Fruit fly (Drosophila melanogaster) whole organism, embryonic: ENCODE results near the gene CG4661.

ENCODE experiments used
- Blimp-1 ChIP-seq: fragments of 200-800 bp; sonication (Bioruptor generic); optimal IDR thresholded peaks from 3 replicates; lab custom pipeline; 2018; ENCODE audit warnings: missing biosample characterization, missing genetic modification characterization, mild to moderate bottlenecking, moderate library complexity, missing genetic modification reagents
- CG10959 ChIP-seq: fragments of 200-800 bp; sonication (Bioruptor generic); IDR thresholded peaks from 2 replicates; pipeline ENCODE4 v1.3.6; 2022; ENCODE audit warnings: missing biosample characterization, missing genetic modification characterization
- CG12744 ChIP-seq: fragments of 200-800 bp; sonication (Bioruptor generic); optimal IDR thresholded peaks from 2 replicates; lab custom pipeline; 2016; ENCODE audit warnings: missing biosample characterization, missing genetic modification characterization
- CG13123 ChIP-seq: fragments of 200-800 bp; sonication (Bioruptor generic); optimal IDR thresholded peaks from 2 replicates; lab custom pipeline; 2016; ENCODE audit warnings: missing biosample characterization, missing genetic modification characterization
- CG13624 ChIP-seq: fragments of 200-800 bp; sonication (Bioruptor generic); optimal IDR thresholded peaks from 2 replicates; lab custom pipeline; 2016; ENCODE audit warnings: missing biosample characterization, missing genetic modification characterization
- CG15073 ChIP-seq: fragments of 200-800 bp; sonication (Bioruptor generic); optimal IDR thresholded peaks from 2 replicates; lab custom pipeline; 2016; ENCODE audit warnings: missing biosample characterization, missing genetic modification characterization
- CG17361 ChIP-seq: fragments of 200-800 bp; sonication (Bioruptor generic); IDR thresholded peaks from 3 replicates; pipeline ENCODE4 v1.3.6; 2022; ENCODE audit warnings: missing biosample characterization, missing genetic modification characterization
- CG1832 ChIP-seq: fragments of 200-800 bp; sonication (Bioruptor generic); optimal IDR thresholded peaks from 2 replicates; lab custom pipeline; 2017; ENCODE audit warnings: missing biosample characterization, mild to moderate bottlenecking, missing genetic modification characterization, inconsistent platforms
- CG4328 ChIP-seq: fragments of 200-800 bp; sonication (Bioruptor generic); optimal IDR thresholded peaks from 3 replicates; lab custom pipeline; 2017; ENCODE audit warnings: missing biosample characterization, missing genetic modification reagents, missing genetic modification characterization
- CG4707 ChIP-seq: fragments of 200-800 bp; sonication (Bioruptor generic); optimal IDR thresholded peaks from 2 replicates; lab custom pipeline; 2018; ENCODE audit warnings: missing biosample characterization, mild to moderate bottlenecking, missing genetic modification characterization, moderate library complexity
- CG4854 ChIP-seq: fragments of 200-800 bp; sonication (Bioruptor generic); optimal IDR thresholded peaks from 2 replicates; lab custom pipeline; 2016; ENCODE audit warnings: missing biosample characterization, missing genetic modification characterization, inconsistent platforms
- CG5180 ChIP-seq: fragments of 200-800 bp; sonication (Bioruptor generic); optimal IDR thresholded peaks from 3 replicates; lab custom pipeline; 2017; ENCODE audit warnings: missing biosample characterization, missing genetic modification characterization, mild to moderate bottlenecking, moderate library complexity, missing genetic modification reagents
- CG5245 ChIP-seq: fragments of 200-800 bp; sonication (Bioruptor generic); optimal IDR thresholded peaks from 3 replicates; lab custom pipeline; 2016; ENCODE audit warnings: missing biosample characterization, missing genetic modification characterization
- CG6791 ChIP-seq: fragments of 200-800 bp; sonication (Bioruptor generic); IDR thresholded peaks from 3 replicates; pipeline ENCODE4 v1.3.6; 2022; ENCODE audit warnings: missing biosample characterization, missing genetic modification characterization; ENCODE audit not compliant: partially characterized antibody
- CG8944 ChIP-seq: fragments of 200-800 bp; sonication (Bioruptor generic); optimal IDR thresholded peaks from 3 replicates; lab custom pipeline; 2016; ENCODE audit warnings: missing biosample characterization, missing genetic modification characterization
- CG9727 ChIP-seq: fragments of 200-800 bp; sonication (Bioruptor generic); optimal IDR thresholded peaks from 3 replicates; lab custom pipeline; 2017; ENCODE audit warnings: missing biosample characterization, mild to moderate bottlenecking, missing genetic modification characterization
- CkIIα-i1 ChIP-seq: fragments of 200-800 bp; sonication (Bioruptor generic); IDR thresholded peaks from 2 replicates; pipeline ENCODE4 v1.3.6; 2022; ENCODE audit warnings: missing biosample characterization, missing genetic modification characterization
- D19A ChIP-seq: fragments of 200-800 bp; optimal IDR thresholded peaks from 3 replicates; lab custom pipeline; 2019; ENCODE audit warnings: missing biosample characterization, mild to moderate bottlenecking, missing genetic modification characterization, moderate library complexity
- Dip2 ChIP-seq: fragments of 200-800 bp; sonication (Bioruptor generic); IDR thresholded peaks from 2 replicates; pipeline ENCODE4 v1.3.6; 2022; ENCODE audit warnings: missing biosample characterization, missing genetic modification characterization
- Dp ChIP-seq: fragments of 200-800 bp; sonication (Bioruptor generic); optimal IDR thresholded peaks from 2 replicates; lab custom pipeline; 2018; ENCODE audit warnings: missing biosample characterization, mild to moderate bottlenecking, missing genetic modification characterization, moderate library complexity
- E2f2 ChIP-seq: fragments of 200-800 bp; sonication (Bioruptor generic); IDR thresholded peaks from 2 replicates; pipeline ENCODE4 v1.3.6; 2022; ENCODE audit warnings: missing biosample characterization, missing genetic modification characterization
- Eip74EF ChIP-seq, 2 experiments: fragments of 200-800 bp in 1 of 2; fragments of >200 bp in 1 of 2; sonication (Bioruptor generic) in 1 of 2; optimal IDR thresholded peaks; 2 replicates each; lab custom pipeline; 2017 to 2019; ENCODE audit warnings: missing biosample characterization in 2 of 2, missing genetic modification characterization in 2 of 2, mild to moderate bottlenecking in 1 of 2, moderate library complexity in 1 of 2
- GATAe ChIP-seq: fragments of 200-800 bp; sonication (Bioruptor generic); conservative IDR thresholded peaks from 2 replicates; pipeline ENCODE4 v1.3.6; 2022; ENCODE audit warnings: missing biosample characterization, missing genetic modification characterization
- Gug ChIP-seq: fragments of 200-800 bp; sonication (Bioruptor generic); IDR thresholded peaks from 4 replicates; pipeline ENCODE4 v1.3.6; 2022; ENCODE audit warnings: missing biosample characterization, missing genetic modification characterization
- H2.0 ChIP-seq: fragments of 200-800 bp; sonication (Bioruptor generic); IDR thresholded peaks from 2 replicates; pipeline ENCODE4 v1.3.6; 2022; ENCODE audit warnings: missing biosample characterization, missing genetic modification characterization
- HHEX ChIP-seq: fragments of 200-800 bp; sonication (Bioruptor generic); optimal IDR thresholded peaks from 3 replicates; lab custom pipeline; 2017; ENCODE audit warnings: missing biosample characterization, mild to moderate bottlenecking, missing genetic modification characterization, missing genetic modification reagents
- Hey ChIP-seq: fragments of 200-800 bp; sonication (Bioruptor generic); optimal IDR thresholded peaks from 3 replicates; lab custom pipeline; 2018; ENCODE audit warnings: missing biosample characterization, mild to moderate bottlenecking, missing genetic modification characterization
- HmgD ChIP-seq: fragments of 200-800 bp; sonication (Bioruptor generic); optimal IDR thresholded peaks from 3 replicates; lab custom pipeline; 2016; ENCODE audit warnings: missing biosample characterization, missing genetic modification characterization
- Hmx ChIP-seq: fragments of 200-800 bp; sonication (Bioruptor generic); optimal IDR thresholded peaks from 2 replicates; lab custom pipeline; 2016; ENCODE audit warnings: missing biosample characterization, missing genetic modification characterization
- MBD-R2 ChIP-seq: fragments of 200-800 bp; sonication (Bioruptor generic); IDR thresholded peaks from 2 replicates; pipeline ENCODE4 v1.3.6; 2022; ENCODE audit warnings: missing biosample characterization, missing genetic modification characterization
- Meics ChIP-seq: fragments of 200-800 bp; sonication (Bioruptor generic); optimal IDR thresholded peaks from 2 replicates; lab custom pipeline; 2017; ENCODE audit warnings: missing biosample characterization, mild to moderate bottlenecking, missing genetic modification characterization
- Mes4 ChIP-seq: fragments of 200-800 bp; sonication (Bioruptor generic); optimal IDR thresholded peaks from 2 replicates; lab custom pipeline; 2016; ENCODE audit warnings: missing biosample characterization, missing genetic modification characterization
- PHDP ChIP-seq: fragments of 200-800 bp; sonication (Bioruptor generic); optimal IDR thresholded peaks from 3 replicates; lab custom pipeline; 2018; ENCODE audit warnings: missing biosample characterization, mild to moderate bottlenecking, missing genetic modification characterization, moderate library complexity
- Rfx ChIP-seq: fragments of 200-800 bp; sonication (Bioruptor generic); IDR thresholded peaks from 2 replicates; pipeline ENCODE4 v1.3.6; 2022; ENCODE audit warnings: missing biosample characterization, missing genetic modification characterization
- TFAM ChIP-seq: fragments of 200-800 bp; sonication (Bioruptor generic); optimal IDR thresholded peaks from 2 replicates; lab custom pipeline; 2017; ENCODE audit warnings: missing biosample characterization, missing genetic modification characterization, inconsistent platforms
- Xrp1 ChIP-seq: fragments of 200-800 bp; sonication (Bioruptor generic); IDR thresholded peaks from 2 replicates; pipeline ENCODE4 v1.3.6; 2022; ENCODE audit warnings: missing biosample characterization, missing genetic modification characterization
- ap ChIP-seq: fragments of 200-800 bp; sonication (Bioruptor generic); IDR thresholded peaks from 2 replicates; pipeline ENCODE4 v1.3.6; 2022; ENCODE audit warnings: missing biosample characterization, missing genetic modification characterization
- ato ChIP-seq: fragments of 200-800 bp; sonication (Bioruptor generic); IDR thresholded peaks from 2 replicates; pipeline ENCODE4 v1.3.6; 2022; ENCODE audit warnings: missing biosample characterization, missing genetic modification characterization; ENCODE audit not compliant: partially characterized antibody
- cas ChIP-seq: fragments of 200-800 bp; sonication (Bioruptor generic); IDR thresholded peaks from 2 replicates; pipeline ENCODE4 v1.3.6; 2022; ENCODE audit warnings: missing biosample characterization, missing genetic modification characterization
- cwo ChIP-seq: fragments of 200-800 bp; sonication (Bioruptor generic); optimal IDR thresholded peaks from 3 replicates; lab custom pipeline; 2017; ENCODE audit warnings: missing biosample characterization, missing genetic modification characterization, mild to moderate bottlenecking, moderate library complexity, missing genetic modification reagents
- grn ChIP-seq: fragments of 200-800 bp; sonication (Bioruptor generic); optimal IDR thresholded peaks from 3 replicates; lab custom pipeline; 2017; ENCODE audit warnings: missing biosample characterization, missing genetic modification characterization
- gt ChIP-seq: fragments of 200-800 bp; sonication (Bioruptor generic); IDR thresholded peaks from 2 replicates; pipeline ENCODE4 v1.3.6; 2022; ENCODE audit warnings: missing biosample characterization, missing genetic modification characterization
- hth ChIP-seq: fragments of >200 bp; optimal IDR thresholded peaks from 2 replicates; lab custom pipeline; 2017; ENCODE audit warnings: inconsistent platforms
- jing ChIP-seq: fragments of 200-800 bp; sonication (Bioruptor generic); optimal IDR thresholded peaks from 2 replicates; lab custom pipeline; 2018; ENCODE audit warnings: missing biosample characterization, mild to moderate bottlenecking, missing genetic modification characterization
- kni ChIP-seq: fragments of 200-800 bp; sonication (Bioruptor generic); optimal IDR thresholded peaks from 3 replicates; lab custom pipeline; 2017; ENCODE audit warnings: mild to moderate bottlenecking, missing biosample characterization, missing genetic modification reagents, missing genetic modification characterization
- pfk ChIP-seq: fragments of 200-800 bp; sonication (Bioruptor generic); optimal IDR thresholded peaks from 2 replicates; lab custom pipeline; 2018; ENCODE audit warnings: missing biosample characterization, mild to moderate bottlenecking, missing genetic modification characterization, moderate library complexity
- pho ChIP-seq: fragments of 200-800 bp; sonication (Bioruptor generic); optimal IDR thresholded peaks from 2 replicates; lab custom pipeline; 2016; ENCODE audit warnings: missing biosample characterization, missing genetic modification characterization
- slou ChIP-seq: fragments of 200-800 bp; sonication (Bioruptor generic); optimal IDR thresholded peaks from 3 replicates; lab custom pipeline; 2016; ENCODE audit warnings: missing biosample characterization, missing genetic modification characterization
- stc ChIP-seq: fragments of 200-800 bp; sonication (Bioruptor generic); IDR thresholded peaks from 2 replicates; pipeline ENCODE4 v1.3.6; 2022; ENCODE audit warnings: missing biosample characterization, missing genetic modification characterization
- stwl ChIP-seq: fragments of 200-800 bp; sonication (Bioruptor generic); optimal IDR thresholded peaks from 3 replicates; lab custom pipeline; 2018; ENCODE audit warnings: missing biosample characterization, mild to moderate bottlenecking, missing genetic modification characterization, moderate library complexity
- wek ChIP-seq: fragments of 200-800 bp; sonication (Bioruptor generic); optimal IDR thresholded peaks from 3 replicates; lab custom pipeline; 2018; ENCODE audit warnings: missing biosample characterization, mild to moderate bottlenecking, missing genetic modification characterization, moderate library complexity
- zf30C ChIP-seq: fragments of 200-800 bp; sonication (Bioruptor generic); optimal IDR thresholded peaks from 3 replicates; lab custom pipeline; 2018; ENCODE audit warnings: missing biosample characterization, mild to moderate bottlenecking, missing genetic modification characterization

CG4661 gene

DNA sequence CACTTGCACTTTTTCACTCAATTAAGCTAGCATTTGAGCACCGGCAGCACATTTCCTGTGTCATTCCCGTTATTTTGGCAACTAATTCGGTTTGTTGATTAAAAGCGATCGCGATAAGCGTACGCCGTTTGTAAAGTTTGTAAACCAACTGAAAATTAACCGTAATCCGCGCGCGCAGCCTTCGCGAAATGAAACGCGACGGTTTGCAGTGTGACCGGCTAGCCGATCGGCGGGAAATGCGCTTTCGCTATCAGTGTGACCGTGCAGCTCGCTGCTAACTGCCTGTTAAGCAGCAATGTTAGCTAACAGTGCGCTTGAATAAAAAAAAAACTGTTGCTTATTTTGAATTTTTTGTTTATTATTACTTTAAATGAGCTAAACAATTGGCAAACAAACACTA, 39.6 kb upstream of the CG4661 start, which contains the start of gene Pde9 (continued):
- TF ChIP-seq ato (GFP tag; lab: Robert Waterston, UW) = no peak
- peak; percentile 25 for TF ChIP-seq grn (GFP tag; lab: Kevin White, UChicago)
- TF ChIP-seq Dp (GFP tag; lab: Kevin White, UChicago) = peak; percentile 63
- TF ChIP-seq PHDP (tag; lab: Kevin White, UChicago) = no peak
- no peak for TF ChIP-seq GATAe (GFP tag; lab: Robert Waterston, UW)
- no peak for TF ChIP-seq Dip2 (GFP tag; lab: Robert Waterston, UW)
- peak; percentile 54 for TF ChIP-seq MBD-R2
- TF ChIP-seq stc (GFP tag; lab: Robert Waterston, UW) = no peak
- no peak for TF ChIP-seq Hmx (GFP tag; lab: Kevin White, UChicago)
- no peak for TF ChIP-seq Hey (tag; lab: Kevin White, UChicago)
- TF ChIP-seq CG8944 (GFP tag; lab: Kevin White, UChicago) = no peak
- TF ChIP-seq CG4707 = no peak
- no peak for TF ChIP-seq pho (GFP tag; lab: Kevin White, UChicago)
- no peak for TF ChIP-seq cas (GFP tag; lab: Robert Waterston, UW)
- TF ChIP-seq cwo (GFP tag; lab: Kevin White, UChicago) = no peak
- TF ChIP-seq TFAM (GFP tag; lab: Kevin White, UChicago) = no peak
- TF ChIP-seq Eip74EF (GFP tag; optimal IDR thresholded peaks at IDR 0.05; lab: Kevin White, UChicago) = no peak
- TF ChIP-seq HmgD (GFP tag; lab: Kevin White, UChicago) = no peak
- no peak for TF ChIP-seq zf30C (GFP tag; lab: Kevin White, UChicago)
- no peak for TF ChIP-seq ap (GFP tag; lab: Robert Waterston, UW)
- no peak for TF ChIP-seq CG5245 (GFP tag; lab: Kevin White, UChicago)
- TF ChIP-seq CG17361 = no peak
- no peak for TF ChIP-seq slou
- no peak for TF ChIP-seq CG5180 (GFP tag; lab: Kevin White, UChicago)
- TF ChIP-seq kni (GFP tag; lab: Kevin White, UChicago) = no peak
- no peak for TF ChIP-seq Rfx (GFP tag; lab: Robert Waterston, UW)
- no peak for TF ChIP-seq hth (lab: Kevin White, UChicago)
- no peak for TF ChIP-seq CG4854 (GFP tag; lab: Kevin White, UChicago)
- TF ChIP-seq CkIIα-i1 = no peak
- no peak for TF ChIP-seq D19A
- no peak for TF ChIP-seq Blimp-1
- TF ChIP-seq Meics (GFP tag; lab: Kevin White, UChicago) = no peak
- TF ChIP-seq HHEX = no peak
- no peak for TF ChIP-seq gt (GFP tag; lab: Robert Waterston, UW)
- no peak for TF ChIP-seq Gug (GFP tag; lab: Robert Waterston, UW)
- peak; percentile 87 for TF ChIP-seq stwl (tag; lab: Kevin White, UChicago)
- no peak for TF ChIP-seq jing (GFP tag; lab: Kevin White, UChicago)
- TF ChIP-seq Xrp1 (GFP tag; lab: Robert Waterston, UW) = no peak
- no peak for TF ChIP-seq CG10959 (GFP tag; lab: Robert Waterston, UW)
- no peak for TF ChIP-seq Mes4 (GFP tag; lab: Kevin White, UChicago)
- no peak for TF ChIP-seq CG4328 (GFP tag; lab: Kevin White, UChicago)
- peak; percentile 53; the same call in 2 of the 3 replicates for TF ChIP-seq CG6791
- TF ChIP-seq CG13123 (GFP tag; lab: Kevin White, UChicago) = no peak
- no peak for TF ChIP-seq wek (GFP tag; lab: Kevin White, UChicago)
- no peak for TF ChIP-seq H2.0 (GFP tag; lab: Robert Waterston, UW)
- TF ChIP-seq pfk (GFP tag; lab: Kevin White, UChicago) = no peak
- TF ChIP-seq E2f2 (GFP tag; lab: Robert Waterston, UW) = peak; percentile 74
- TF ChIP-seq CG13624 (GFP tag; lab: Kevin White, UChicago) = no peak
- TF ChIP-seq CG12744 (GFP tag; lab: Kevin White, UChicago) = no peak
- no peak for TF ChIP-seq CG15073 (GFP tag; lab: Kevin White, UChicago)
- TF ChIP-seq CG9727 (GFP tag; lab: Kevin White, UChicago) = no peak
- TF ChIP-seq CG1832 (GFP tag; lab: Kevin White, UChicago) = no peak
